Fruit fly (Drosophila melanogaster) whole organism, embryonic: ENCODE data around the gene Mkp3.

Experiments used
- Atf6 ChIP-seq: fragments of 200-800 bp; sonication (Bioruptor generic); IDR thresholded peaks from 2 replicates; pipeline ENCODE4 v1.3.6; 2022; ENCODE audit warnings: missing biosample characterization, missing genetic modification characterization
- BtbVII ChIP-seq: fragments of 200-800 bp; sonication (Bioruptor generic); optimal IDR thresholded peaks from 3 replicates; lab custom pipeline; 2017; ENCODE audit warnings: missing biosample characterization, mild to moderate bottlenecking, missing genetic modification characterization
- CG10267 ChIP-seq: fragments of 200-800 bp; sonication (Bioruptor generic); optimal IDR thresholded peaks from 2 replicates; lab custom pipeline; 2018; ENCODE audit warnings: missing biosample characterization, mild to moderate bottlenecking, missing genetic modification characterization, moderate library complexity
- CG10979 ChIP-seq: fragments of 200-800 bp; sonication (Bioruptor generic); optimal IDR thresholded peaks from 2 replicates; lab custom pipeline; 2018; ENCODE audit warnings: missing biosample characterization, mild to moderate bottlenecking, missing genetic modification characterization, moderate library complexity
- CG11085 ChIP-seq: fragments of 200-800 bp; sonication (Bioruptor generic); IDR thresholded peaks from 2 replicates; pipeline ENCODE4 v1.3.6; 2022; ENCODE audit warnings: missing biosample characterization, missing genetic modification characterization
- CG11456 ChIP-seq: fragments of 200-800 bp; sonication (Bioruptor generic); IDR thresholded peaks from 3 replicates; pipeline ENCODE4 v1.3.6; 2022; ENCODE audit warnings: missing biosample characterization, missing genetic modification characterization
- CG12071 ChIP-seq: fragments of 200-800 bp; sonication (Bioruptor generic); optimal IDR thresholded peaks from 3 replicates; lab custom pipeline; 2018; ENCODE audit warnings: missing biosample characterization, mild to moderate bottlenecking, missing genetic modification characterization
- CG13287 ChIP-seq: fragments of 200-800 bp; sonication (Bioruptor generic); IDR thresholded peaks from 2 replicates; pipeline ENCODE4 v1.3.6; 2022; ENCODE audit warnings: missing biosample characterization, missing genetic modification characterization; ENCODE audit not compliant: partially characterized antibody
- CG14050 ChIP-seq: fragments of 200-800 bp; sonication (Bioruptor generic); IDR thresholded peaks from 3 replicates; pipeline ENCODE4 v1.3.6; 2022; ENCODE audit warnings: missing biosample characterization, missing genetic modification characterization
- CG14441 ChIP-seq: fragments of 200-800 bp; sonication (Bioruptor generic); IDR thresholded peaks from 2 replicates; pipeline ENCODE4 v1.3.6; 2022; ENCODE audit warnings: missing biosample characterization, missing genetic modification characterization
- CG14710 ChIP-seq: fragments of 200-800 bp; sonication (Bioruptor generic); optimal IDR thresholded peaks from 3 replicates; lab custom pipeline; 2019; ENCODE audit warnings: missing biosample characterization, mild to moderate bottlenecking, missing genetic modification characterization, moderate library complexity
- CG14965 ChIP-seq: fragments of 200-800 bp; sonication (Bioruptor generic); optimal IDR thresholded peaks from 2 replicates; lab custom pipeline; 2016; ENCODE audit warnings: missing biosample characterization, missing genetic modification characterization, borderline replicate concordance
- CG1792 ChIP-seq: fragments of 200-800 bp; sonication (Bioruptor generic); optimal IDR thresholded peaks from 2 replicates; lab custom pipeline; 2016; ENCODE audit warnings: missing biosample characterization, missing genetic modification characterization
- CG33213 ChIP-seq: fragments of 200-800 bp; sonication (Bioruptor generic); optimal IDR thresholded peaks from 3 replicates; lab custom pipeline; 2016; ENCODE audit warnings: missing biosample characterization, missing genetic modification characterization
- CG6272 ChIP-seq: fragments of 200-800 bp; sonication (Bioruptor generic); IDR thresholded peaks from 2 replicates; pipeline ENCODE4 v1.3.6; 2022; ENCODE audit warnings: missing biosample characterization, missing genetic modification characterization
- CG6654 ChIP-seq: fragments of 200-800 bp; sonication (Bioruptor generic); optimal IDR thresholded peaks from 2 replicates; lab custom pipeline; 2017; ENCODE audit warnings: missing biosample characterization, mild to moderate bottlenecking, missing genetic modification characterization
- CG6765 ChIP-seq: fragments of 200-800 bp; sonication (Bioruptor generic); optimal IDR thresholded peaks from 3 replicates; lab custom pipeline; 2017; ENCODE audit warnings: missing biosample characterization, mild to moderate bottlenecking, missing genetic modification characterization
- CG6854 ChIP-seq: fragments of 200-800 bp; sonication (Bioruptor generic); optimal IDR thresholded peaks from 3 replicates; lab custom pipeline; 2017; ENCODE audit warnings: missing biosample characterization, mild to moderate bottlenecking, missing genetic modification characterization
- CG8089 ChIP-seq: fragments of 200-800 bp; sonication (Bioruptor generic); optimal IDR thresholded peaks from 3 replicates; lab custom pipeline; 2016; ENCODE audit warnings: missing biosample characterization, missing genetic modification characterization
- CG9797 ChIP-seq: fragments of 200-800 bp; sonication (Bioruptor generic); optimal IDR thresholded peaks from 3 replicates; lab custom pipeline; 2018; ENCODE audit warnings: missing biosample characterization, mild to moderate bottlenecking, missing genetic modification characterization
- CHES-1-like ChIP-seq: fragments of 200-800 bp; sonication (Bioruptor generic); optimal IDR thresholded peaks from 2 replicates; lab custom pipeline; 2016; ENCODE audit warnings: missing biosample characterization, missing genetic modification characterization
- Dp ChIP-seq: fragments of 200-800 bp; sonication (Bioruptor generic); optimal IDR thresholded peaks from 2 replicates; lab custom pipeline; 2018; ENCODE audit warnings: missing biosample characterization, mild to moderate bottlenecking, missing genetic modification characterization, moderate library complexity
- E2f2 ChIP-seq: fragments of 200-800 bp; sonication (Bioruptor generic); IDR thresholded peaks from 2 replicates; pipeline ENCODE4 v1.3.6; 2022; ENCODE audit warnings: missing biosample characterization, missing genetic modification characterization
- Ets65A ChIP-seq: fragments of 200-800 bp; sonication (Bioruptor generic); peaks from one replicate; lab custom pipeline; 2016; ENCODE audit warnings: missing biosample characterization, missing genetic modification characterization
- Ets97D ChIP-seq: fragments of 200-800 bp; sonication (Bioruptor generic); optimal IDR thresholded peaks from 3 replicates; lab custom pipeline; 2016; ENCODE audit warnings: missing biosample characterization, missing genetic modification characterization
- H2.0 ChIP-seq: fragments of 200-800 bp; sonication (Bioruptor generic); IDR thresholded peaks from 2 replicates; pipeline ENCODE4 v1.3.6; 2022; ENCODE audit warnings: missing biosample characterization, missing genetic modification characterization
- HLH54F ChIP-seq: fragments of 200-800 bp; sonication (Bioruptor generic); optimal IDR thresholded peaks from 3 replicates; lab custom pipeline; 2016; ENCODE audit warnings: missing biosample characterization, missing genetic modification characterization
- Hmr ChIP-seq: fragments of 200-800 bp; sonication (Bioruptor generic); optimal IDR thresholded peaks from 3 replicates; lab custom pipeline; 2017; ENCODE audit warnings: mild to moderate bottlenecking, missing biosample characterization, missing genetic modification reagents, missing genetic modification characterization
- Hr51 ChIP-seq, 2 experiments: fragments of 200-800 bp; sonication (Bioruptor generic); optimal IDR thresholded peaks; 2 replicates in 1 of 2; 3 replicates in 1 of 2; lab custom pipeline; 2016 to 2018; ENCODE audit warnings: missing biosample characterization in 2 of 2, missing genetic modification characterization in 2 of 2, mild to moderate bottlenecking in 1 of 2, moderate library complexity in 1 of 2
- MBD-R2 ChIP-seq: fragments of 200-800 bp; sonication (Bioruptor generic); IDR thresholded peaks from 2 replicates; pipeline ENCODE4 v1.3.6; 2022; ENCODE audit warnings: missing biosample characterization, missing genetic modification characterization
- Myb ChIP-seq: fragments of 200-800 bp; sonication (Bioruptor generic); optimal IDR thresholded peaks from 2 replicates; lab custom pipeline; 2016; ENCODE audit warnings: missing biosample characterization, missing genetic modification characterization
- Nf-YA ChIP-seq: fragments of 200-800 bp; sonication (Bioruptor generic); IDR thresholded peaks from 2 replicates; pipeline ENCODE4 v1.3.6; 2022; ENCODE audit warnings: missing biosample characterization, missing genetic modification characterization
- Opbp ChIP-seq: fragments of 200-800 bp; sonication (Bioruptor generic); IDR thresholded peaks from 3 replicates; pipeline ENCODE4 v1.3.6; 2022; ENCODE audit warnings: missing biosample characterization, missing genetic modification characterization; ENCODE audit not compliant: partially characterized antibody
- Sin3A ChIP-seq: fragments of >200 bp; optimal IDR thresholded peaks from 2 replicates; lab custom pipeline; 2018
- Taf1 ChIP-seq: fragments of 200-800 bp; sonication (Bioruptor generic); IDR thresholded peaks from 2 replicates; pipeline ENCODE4 v1.3.6; 2022; ENCODE audit warnings: missing biosample characterization, missing genetic modification characterization
- ap ChIP-seq: fragments of 200-800 bp; sonication (Bioruptor generic); IDR thresholded peaks from 2 replicates; pipeline ENCODE4 v1.3.6; 2022; ENCODE audit warnings: missing biosample characterization, missing genetic modification characterization
- br ChIP-seq: fragments of >200 bp; optimal IDR thresholded peaks from 2 replicates; lab custom pipeline; 2017
- caup ChIP-seq: fragments of 200-800 bp; sonication (Bioruptor generic); optimal IDR thresholded peaks from 3 replicates; lab custom pipeline; 2017; ENCODE audit warnings: missing biosample characterization, mild to moderate bottlenecking, missing genetic modification characterization, moderate library complexity; ENCODE audit not compliant: severe bottlenecking
- dmrt11E ChIP-seq: fragments of 200-800 bp; sonication (Bioruptor generic); optimal IDR thresholded peaks from 3 replicates; lab custom pipeline; 2018; ENCODE audit warnings: missing biosample characterization, mild to moderate bottlenecking, missing genetic modification characterization, moderate library complexity
- eve ChIP-seq, 2 experiments: fragments of >200 bp; optimal IDR thresholded peaks; 2 replicates each; lab custom pipeline; 2017; ENCODE audit warnings: missing biosample characterization in 2 of 2, missing genetic modification characterization in 2 of 2
- gfzf ChIP-seq: fragments of 200-800 bp; sonication (Bioruptor generic); optimal IDR thresholded peaks from 2 replicates; lab custom pipeline; 2016; ENCODE audit warnings: missing biosample characterization, mild to moderate bottlenecking, missing genetic modification characterization, moderate library complexity
- jumu ChIP-seq: fragments of 200-800 bp; sonication (Bioruptor generic); optimal IDR thresholded peaks from 3 replicates; lab custom pipeline; 2016; ENCODE audit warnings: missing biosample characterization, missing genetic modification characterization
- kni ChIP-seq: fragments of 200-800 bp; sonication (Bioruptor generic); optimal IDR thresholded peaks from 3 replicates; lab custom pipeline; 2017; ENCODE audit warnings: mild to moderate bottlenecking, missing biosample characterization, missing genetic modification reagents, missing genetic modification characterization
- lov ChIP-seq, 2 experiments: fragments of 200-800 bp in 1 of 2; fragments of >200 bp in 1 of 2; sonication (Bioruptor generic) in 1 of 2; IDR thresholded peaks in 1 of 2; optimal IDR thresholded peaks in 1 of 2; 2 replicates in 1 of 2; 3 replicates in 1 of 2; pipeline versions ENCODE4 v1.3.6 to Lab custom; 2017 to 2022; ENCODE audit warnings: missing biosample characterization in 1 of 2, missing genetic modification characterization in 1 of 2
- onecut ChIP-seq: fragments of 200-800 bp; sonication (Bioruptor generic); IDR thresholded peaks from 2 replicates; pipeline ENCODE4 v1.3.6; 2022; ENCODE audit warnings: missing biosample characterization, missing genetic modification characterization
- pb ChIP-seq: fragments of 200-800 bp; sonication (Bioruptor generic); optimal IDR thresholded peaks from 3 replicates; lab custom pipeline; 2016; ENCODE audit warnings: missing biosample characterization, missing genetic modification characterization
- scrt ChIP-seq: fragments of 200-800 bp; sonication (Bioruptor generic); optimal IDR thresholded peaks from 2 replicates; lab custom pipeline; 2018; ENCODE audit warnings: missing biosample characterization, mild to moderate bottlenecking, missing genetic modification characterization, moderate library complexity
- slbo ChIP-seq: fragments of 200-800 bp; sonication (Bioruptor generic); IDR thresholded peaks from 2 replicates; pipeline ENCODE4 v1.3.6; 2022; ENCODE audit warnings: missing biosample characterization, missing genetic modification characterization
- sqz ChIP-seq: fragments of 200-800 bp; sonication (Bioruptor generic); optimal IDR thresholded peaks from 3 replicates; lab custom pipeline; 2018; ENCODE audit warnings: missing biosample characterization, mild to moderate bottlenecking, missing genetic modification characterization
- wek ChIP-seq: fragments of 200-800 bp; sonication (Bioruptor generic); optimal IDR thresholded peaks from 3 replicates; lab custom pipeline; 2018; ENCODE audit warnings: missing biosample characterization, mild to moderate bottlenecking, missing genetic modification characterization, moderate library complexity

Gene Mkp3

dm6 chr3L:19132586-19132985 is 46.4 kb upstream of the Mkp3 start (continued):
- no peak for TF ChIP-seq CG33213 (GFP tag; lab: Kevin White, UChicago)
- no peak for TF ChIP-seq Atf6 (GFP tag; lab: Robert Waterston, UW)
- TF ChIP-seq Ets97D (GFP tag; lab: Kevin White, UChicago): peak; percentile 77
- no peak for TF ChIP-seq ap (GFP tag; lab: Robert Waterston, UW)
- TF ChIP-seq CG6272 (GFP tag; lab: Robert Waterston, UW): no peak
- TF ChIP-seq eve (GFP tag; optimal IDR thresholded peaks at IDR 0.05; lab: Kevin White, UChicago): no peak
- no peak for TF ChIP-seq CG9797 (GFP tag; lab: Kevin White, UChicago)
- no peak for TF ChIP-seq Taf1
- TF ChIP-seq Hr51 (GFP tag; optimal IDR thresholded peaks at IDR 0.05; lab: Kevin White, UChicago): peak in 1 of 2 experiments; percentile 15
- peak; percentile 55 for TF ChIP-seq CG12071 (GFP tag; lab: Kevin White, UChicago)
- TF ChIP-seq Ets65A: peak; percentile 78
- no peak for TF ChIP-seq HLH54F (GFP tag; lab: Kevin White, UChicago)
- peak; percentile 23 for TF ChIP-seq wek (GFP tag; lab: Kevin White, UChicago)
- TF ChIP-seq Opbp (GFP tag; lab: Robert Waterston, UW): no peak
- peak; percentile 46; the same call in 1 of the 3 replicates for TF ChIP-seq CG11456 (GFP tag; lab: Robert Waterston, UW)
- peak; percentile 93 for TF ChIP-seq CG14965 (GFP tag; lab: Kevin White, UChicago)
- TF ChIP-seq CG14050: peak; percentile 37; the same call in 1 of the 3 replicates
- TF ChIP-seq lov (optimal IDR thresholded peaks at IDR 0.05; lab: Kevin White, UChicago): no peak
- TF ChIP-seq lov (GFP tag; IDR thresholded peaks at IDR 0.05; lab: Robert Waterston, UW): peak; percentile 58; the same call in 1 of the 3 replicates
- TF ChIP-seq Nf-YA (GFP tag; lab: Robert Waterston, UW): no peak
- TF ChIP-seq E2f2 (GFP tag; lab: Robert Waterston, UW): 0 out of 2 replicates have a peak, but pooled peaks have one; percentile 12
- TF ChIP-seq CG6654: no peak
- peak; percentile 32; the same call in 1 of the 2 replicates for TF ChIP-seq CG14441 (GFP tag; lab: Robert Waterston, UW)
- peak; percentile 24 for TF ChIP-seq pb (GFP tag; lab: Kevin White, UChicago)

- TF ChIP-seq CG6765 (GFP tag; lab: Kevin White, UChicago): no peak
- TF ChIP-seq caup (GFP tag; lab: Kevin White, UChicago): no peak
- TF ChIP-seq slbo (GFP tag; lab: Robert Waterston, UW): no peak
- TF ChIP-seq Hmr (GFP tag; lab: Kevin White, UChicago): no peak
- no peak for TF ChIP-seq jumu (GFP tag; lab: Kevin White, UChicago)
- no peak for TF ChIP-seq dmrt11E (tag; lab: Kevin White, UChicago)
- TF ChIP-seq sqz: no peak
- TF ChIP-seq CG8089 (GFP tag; lab: Kevin White, UChicago): no peak
- no peak for TF ChIP-seq CG6854
- no peak for TF ChIP-seq br (lab: Kevin White, UChicago)
- TF ChIP-seq CG10979 (tag; lab: Kevin White, UChicago): no peak
- TF ChIP-seq Dp (GFP tag; lab: Kevin White, UChicago): no peak
- no peak for TF ChIP-seq CHES-1-like (GFP tag; lab: Kevin White, UChicago)
Measured at dm6 chr3L:19129565-19129964, 43.3 kb upstream of the Mkp3 start, which contains the start of gene Spn75F. Gene Spn75F (minus strand): TSS chr3L:19129665.

- peak; percentile 22 for TF ChIP-seq Sin3A
- TF ChIP-seq H2.0 (GFP tag; lab: Robert Waterston, UW): 0 out of 2 replicates have a peak, but pooled peaks have one; percentile 4
- TF ChIP-seq CG1792: no peak
- TF ChIP-seq CG14710 (tag; lab: Kevin White, UChicago): peak; percentile 42
- no peak for TF ChIP-seq BtbVII (GFP tag; lab: Kevin White, UChicago)
- no peak for TF ChIP-seq CG11085 (GFP tag; lab: Robert Waterston, UW)
- no peak for TF ChIP-seq scrt (GFP tag; lab: Kevin White, UChicago)
- TF ChIP-seq onecut: 0 out of 2 replicates have a peak, but pooled peaks have one; percentile 6
- peak; percentile 59 for TF ChIP-seq CG13287 (GFP tag; lab: Robert Waterston, UW)
- TF ChIP-seq CG10267 (tag; lab: Kevin White, UChicago): peak; percentile 43
- TF ChIP-seq gfzf (GFP tag; lab: Kevin White, UChicago): peak; percentile 83
- TF ChIP-seq kni (GFP tag; lab: Kevin White, UChicago): no peak
- TF ChIP-seq MBD-R2: peak; percentile 90
- peak; percentile 97 for TF ChIP-seq Myb
Measured at dm6 chr3L:19100188-19100587, 14.0 kb upstream of the Mkp3 start, which contains the start of gene Gem2. Gene Gem2 (minus strand): TSS chr3L:19100363.
